Worm (Caenorhabditis elegans): Measurements from ENCODE around the gene E04F6.10.

- TF ChIP-seq dve-1 (tag; optimal IDR thresholded peaks at IDR 0.05; ENCODE audit: insufficient read depth) = no peak
- TF ChIP-seq pqm-1 (tag; optimal IDR thresholded peaks at IDR 0.05) = no peak
- no peak for TF ChIP-seq lin-29 (GFP tag; IDR thresholded peaks at IDR 0.05)
- TF ChIP-seq nhr-11 (tag; optimal IDR thresholded peaks at IDR 0.05) = no peak
- TF ChIP-seq egl-27 (tag; optimal IDR thresholded peaks at IDR 0.05) = no peak
- no peak for TF ChIP-seq aly-2 (tag; optimal IDR thresholded peaks at IDR 0.05)
- TF ChIP-seq lin-13 (GFP tag; optimal IDR thresholded peaks at IDR 0.05) = no peak
Observed at ce11 chrII:7186117-7186516, 30.8 kb downstream of the E04F6.10 start.
